Worm (Caenorhabditis elegans): Measurements from ENCODE around the gene rpl-10.

Gene rpl-10

ce11 chrII:8117426-8117825 is 26.3 kb upstream of the rpl-10 start:
- no peak for TF ChIP-seq F39B2.1 (GFP tag; IDR thresholded peaks at IDR 0.05)
- TF ChIP-seq akir-1 (GFP tag; optimal IDR thresholded peaks at IDR 0.05) = no peak
- TF ChIP-seq mel-28 (tag; optimal IDR thresholded peaks at IDR 0.05; ENCODE audit: borderline replicate concordance) = no peak
- TF ChIP-seq hmg-1.2 (GFP tag; IDR thresholded peaks at IDR 0.05) = no peak
- no peak for TF ChIP-seq Y79H2A.3 (GFP tag; conservative IDR thresholded peaks at IDR 0.05)
- TF ChIP-seq tbp1 (GFP tag; optimal IDR thresholded peaks at IDR 0.05) = no peak
- no peak for TF ChIP-seq K11D2.4 (GFP tag; IDR thresholded peaks at IDR 0.05)
- TF ChIP-seq egrh-3 (GFP tag; IDR thresholded peaks at IDR 0.05) = no peak
- TF ChIP-seq unc-62 (GFP tag; optimal IDR thresholded peaks at IDR 0.05) = no peak
- TF ChIP-seq chd-7 (tag; optimal IDR thresholded peaks at IDR 0.05) = no peak
- TF ChIP-seq F52B5.7 (tag; optimal IDR thresholded peaks at IDR 0.05) = no peak
- TF ChIP-seq gei-17 (GFP tag; optimal IDR thresholded peaks at IDR 0.05) = no peak
- no peak for TF ChIP-seq F37B4.10 (GFP tag; IDR thresholded peaks at IDR 0.05)
- TF ChIP-seq F10E7.11 (tag; optimal IDR thresholded peaks at IDR 0.05) = no peak
- no peak for TF ChIP-seq madf-10 (tag; optimal IDR thresholded peaks at IDR 0.05)
- no peak for TF ChIP-seq nhr-27 (tag; optimal IDR thresholded peaks at IDR 0.05)
- TF ChIP-seq tbx-9 (tag; optimal IDR thresholded peaks at IDR 0.05; ENCODE audit: borderline replicate concordance) = no peak

ce11 chrII:8124867-8125266 is 18.8 kb upstream of the rpl-10 start, which contains the start of gene ire-1:
Gene ire-1 (minus strand): TSS chrII:8124910.
- no peak for TF ChIP-seq rec-8 (tag; optimal IDR thresholded peaks at IDR 0.05)
- TF ChIP-seq K11D2.4 (GFP tag; IDR thresholded peaks at IDR 0.05) = no peak
- TF ChIP-seq somi-1 (GFP tag; optimal IDR thresholded peaks at IDR 0.05) = no peak
- TF ChIP-seq hlh-26 (GFP tag; conservative IDR thresholded peaks at IDR 0.05) = no peak
- no peak for TF ChIP-seq Y67H2A.10 (GFP tag; conservative IDR thresholded peaks at IDR 0.05)
- no peak for TF ChIP-seq egrh-3 (GFP tag; IDR thresholded peaks at IDR 0.05)
- no peak for TF ChIP-seq athp-1 (tag; optimal IDR thresholded peaks at IDR 0.05)
- no peak for TF ChIP-seq ets-4 (GFP tag; optimal IDR thresholded peaks at IDR 0.05)
- no peak for TF ChIP-seq hlh-12 (tag; optimal IDR thresholded peaks at IDR 0.05)
- TF ChIP-seq dpl-1 (GFP tag; optimal IDR thresholded peaks at IDR 0.05) = peak; percentile 3
- no peak for TF ChIP-seq lag-1 (GFP tag; IDR thresholded peaks at IDR 0.05)
- TF ChIP-seq gei-17 (GFP tag; optimal IDR thresholded peaks at IDR 0.05) = no peak
- TF ChIP-seq hmg-20 (GFP tag; IDR thresholded peaks at IDR 0.05) = no peak
- TF ChIP-seq snpc-3.4 (tag; optimal IDR thresholded peaks at IDR 0.05) = peak; percentile 55
- TF ChIP-seq ztf-6 (GFP tag; IDR thresholded peaks at IDR 0.05) = no peak
- no peak for TF ChIP-seq C06A6.2 (GFP tag; conservative IDR thresholded peaks at IDR 0.05)
- no peak for TF ChIP-seq sea-2 (GFP tag; IDR thresholded peaks at IDR 0.05)
- no peak for TF ChIP-seq cebp-2 (GFP tag; IDR thresholded peaks at IDR 0.05)
- no peak for TF ChIP-seq rcor-1 (GFP tag; IDR thresholded peaks at IDR 0.05)
- no peak for TF ChIP-seq mcd-1 (GFP tag; IDR thresholded peaks at IDR 0.05)
- TF ChIP-seq fkh-3 (tag; optimal IDR thresholded peaks at IDR 0.05) = no peak
- TF ChIP-seq tbp1 (GFP tag; optimal IDR thresholded peaks at IDR 0.05) = no peak
- TF ChIP-seq zfh-2 (GFP tag; conservative IDR thresholded peaks at IDR 0.05) = no peak
- TF ChIP-seq ama-1 (optimal IDR thresholded peaks at IDR 0.05) = no peak
- no peak for TF ChIP-seq ama-1 (GFP tag; optimal IDR thresholded peaks at IDR 0.05)
- no peak for TF ChIP-seq pbrm-1 (GFP tag; IDR thresholded peaks at IDR 0.05)
- TF ChIP-seq nhr-120 (GFP tag; IDR thresholded peaks at IDR 0.05) = no peak
- TF ChIP-seq T26A5.8 (tag; optimal IDR thresholded peaks at IDR 0.05) = no peak
- no peak for TF ChIP-seq him-1 (tag; optimal IDR thresholded peaks at IDR 0.05)
- no peak for TF ChIP-seq ztf-26 (tag; optimal IDR thresholded peaks at IDR 0.05)
- no peak for TF ChIP-seq aptf-3 (GFP tag; IDR thresholded peaks at IDR 0.05)
- TF ChIP-seq nfyb-1 (GFP tag; IDR thresholded peaks at IDR 0.05) = no peak
- no peak for TF ChIP-seq tbx-9 (tag; optimal IDR thresholded peaks at IDR 0.05; ENCODE audit: borderline replicate concordance)
- TF ChIP-seq ceh-40 (GFP tag; IDR thresholded peaks at IDR 0.05) = no peak
- no peak for TF ChIP-seq F57A8.1 (GFP tag; optimal IDR thresholded peaks at IDR 0.05)
- no peak for TF ChIP-seq ekl-4 (GFP tag; IDR thresholded peaks at IDR 0.05)
- TF ChIP-seq mes-4 (tag; optimal IDR thresholded peaks at IDR 0.05) = no peak
- no peak for TF ChIP-seq mel-28 (tag; optimal IDR thresholded peaks at IDR 0.05; ENCODE audit: borderline replicate concordance)
- no peak for TF ChIP-seq nfya-2 (GFP tag; IDR thresholded peaks at IDR 0.05)
